Fruit fly (Drosophila melanogaster): ENCODE measurements around the gene CG33301.

DNA sequence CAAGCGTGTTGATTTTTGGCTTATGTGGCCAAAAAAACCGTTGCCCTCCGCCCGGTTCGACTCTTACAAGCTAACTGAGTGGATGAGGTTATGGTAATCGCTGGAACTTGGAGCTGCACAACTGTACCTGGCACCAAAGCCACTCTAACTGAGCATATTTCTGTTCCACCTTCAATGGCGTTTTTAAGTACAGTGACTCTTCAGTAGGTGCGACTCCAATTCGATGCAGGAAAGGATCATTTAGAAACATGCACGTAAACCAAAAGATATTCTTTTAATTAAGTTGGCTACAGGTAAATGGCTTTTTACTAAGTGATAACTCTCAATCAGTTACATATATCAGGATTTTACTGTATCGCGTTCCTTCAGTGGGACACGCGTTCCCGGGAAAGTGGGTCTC is 42.9 kb downstream of the CG33301 start, which contains the start of gene CG13133:
- TF ChIP-seq pan (optimal IDR thresholded peaks at IDR 0.05) (no peak), usp (GFP tag; optimal IDR thresholded peaks at IDR 0.05) (no peak), CG8478 (optimal IDR thresholded peaks at IDR 0.05) (no peak), EcR (GFP tag; optimal IDR thresholded peaks at IDR 0.05) (no peak), Dll (optimal IDR thresholded peaks at IDR 0.05) (no peak), psq (optimal IDR thresholded peaks at IDR 0.05) (no peak)
